Fruit fly (Drosophila melanogaster): ENCODE data around the gene Tusp.

Tusp gene

dm6 chr3R:27582634-27583181 is 25.0 kb upstream of the Tusp start, which contains the start of gene pins:
Gene pins, plus strand, starts transcription at chr3R:27582840.
- no peak for TF ChIP-seq pan (optimal IDR thresholded peaks at IDR 0.05)
- TF ChIP-seq psq (optimal IDR thresholded peaks at IDR 0.05), result no peak
- TF ChIP-seq EcR (GFP tag; optimal IDR thresholded peaks at IDR 0.05), result no peak
- no peak for TF ChIP-seq Dll (optimal IDR thresholded peaks at IDR 0.05)
- no peak for TF ChIP-seq CG8478 (optimal IDR thresholded peaks at IDR 0.05)
- no peak for TF ChIP-seq usp (GFP tag; optimal IDR thresholded peaks at IDR 0.05)

dm6 chr3R:27593174-27593573 is 14.5 kb upstream of the Tusp start:
- TF ChIP-seq EcR (GFP tag; optimal IDR thresholded peaks at IDR 0.05) (no peak), usp (GFP tag; optimal IDR thresholded peaks at IDR 0.05) (no peak), Dll (optimal IDR thresholded peaks at IDR 0.05) (no peak), psq (optimal IDR thresholded peaks at IDR 0.05) (no peak), CG8478 (optimal IDR thresholded peaks at IDR 0.05) (no peak), pan (optimal IDR thresholded peaks at IDR 0.05) (no peak)

- TF ChIP-seq pan (optimal IDR thresholded peaks at IDR 0.05), result no peak
- no peak for TF ChIP-seq Dll (optimal IDR thresholded peaks at IDR 0.05)
- no peak for TF ChIP-seq EcR (GFP tag; optimal IDR thresholded peaks at IDR 0.05)
- TF ChIP-seq usp (GFP tag; optimal IDR thresholded peaks at IDR 0.05), result no peak
- no peak for TF ChIP-seq CG8478 (optimal IDR thresholded peaks at IDR 0.05)
- TF ChIP-seq psq (optimal IDR thresholded peaks at IDR 0.05), result no peak
Measured at dm6 chr3R:27593580-27594187, 14.0 kb upstream of the Tusp start.

dm6 chr3R:27595979-27596378 is 11.7 kb upstream of the Tusp start, which contains the start of gene CG5639:
Gene CG5639, minus strand, starts transcription at chr3R:27596130.
- TF ChIP-seq usp (GFP tag; optimal IDR thresholded peaks at IDR 0.05), result no peak
- TF ChIP-seq EcR (GFP tag; optimal IDR thresholded peaks at IDR 0.05), result no peak
- TF ChIP-seq CG8478 (optimal IDR thresholded peaks at IDR 0.05), result no peak
- TF ChIP-seq psq (optimal IDR thresholded peaks at IDR 0.05), result no peak
- TF ChIP-seq Dll (optimal IDR thresholded peaks at IDR 0.05), result no peak
- TF ChIP-seq pan (optimal IDR thresholded peaks at IDR 0.05), result no peak

- TF ChIP-seq pan (optimal IDR thresholded peaks at IDR 0.05) (no peak), EcR (GFP tag; optimal IDR thresholded peaks at IDR 0.05) (no peak), CG8478 (optimal IDR thresholded peaks at IDR 0.05) (no peak), psq (optimal IDR thresholded peaks at IDR 0.05) (no peak), Dll (optimal IDR thresholded peaks at IDR 0.05) (no peak), usp (GFP tag; optimal IDR thresholded peaks at IDR 0.05) (no peak)
Measured at dm6 chr3R:27597258-27597657, 10.4 kb upstream of the Tusp start.

- TF ChIP-seq CG8478 (optimal IDR thresholded peaks at IDR 0.05), result no peak
Measured at dm6 chr3R:27603671-27604070, 4.0 kb upstream of the Tusp start.

dm6 chr3R:27604636-27605443 is 2.8 kb upstream of the Tusp start:
- TF ChIP-seq pan (optimal IDR thresholded peaks at IDR 0.05), result no peak
- TF ChIP-seq psq (optimal IDR thresholded peaks at IDR 0.05), result no peak
- TF ChIP-seq usp (GFP tag; optimal IDR thresholded peaks at IDR 0.05), result no peak
- TF ChIP-seq EcR (GFP tag; optimal IDR thresholded peaks at IDR 0.05), result no peak
- no peak for TF ChIP-seq CG8478 (optimal IDR thresholded peaks at IDR 0.05)
- TF ChIP-seq Dll (optimal IDR thresholded peaks at IDR 0.05), result no peak

- TF ChIP-seq CG8478 (optimal IDR thresholded peaks at IDR 0.05), result no peak
- TF ChIP-seq pan (optimal IDR thresholded peaks at IDR 0.05), result no peak
- no peak for TF ChIP-seq usp (GFP tag; optimal IDR thresholded peaks at IDR 0.05)
- no peak for TF ChIP-seq Dll (optimal IDR thresholded peaks at IDR 0.05)
- no peak for TF ChIP-seq psq (optimal IDR thresholded peaks at IDR 0.05)
- TF ChIP-seq EcR (GFP tag; optimal IDR thresholded peaks at IDR 0.05), result no peak
Measured at dm6 chr3R:27605534-27606250, 2.0 kb upstream of the Tusp start.

dm6 chr3R:27608000-27608399 is 321 bp downstream of the Tusp start:
- TF ChIP-seq CG8478 (optimal IDR thresholded peaks at IDR 0.05) (no peak), usp (GFP tag; optimal IDR thresholded peaks at IDR 0.05) (no peak), EcR (GFP tag; optimal IDR thresholded peaks at IDR 0.05) (no peak), psq (optimal IDR thresholded peaks at IDR 0.05) (no peak), Dll (optimal IDR thresholded peaks at IDR 0.05) (no peak), pan (optimal IDR thresholded peaks at IDR 0.05) (no peak)

dm6 chr3R:27608536-27608935 is 857 bp downstream of the Tusp start:
- TF ChIP-seq psq (optimal IDR thresholded peaks at IDR 0.05) (no peak), CG8478 (optimal IDR thresholded peaks at IDR 0.05) (no peak), Dll (optimal IDR thresholded peaks at IDR 0.05) (no peak), EcR (GFP tag; optimal IDR thresholded peaks at IDR 0.05) (no peak), usp (GFP tag; optimal IDR thresholded peaks at IDR 0.05) (no peak), pan (optimal IDR thresholded peaks at IDR 0.05) (no peak)

dm6 chr3R:27609118-27610042 is 1.7 kb downstream of the Tusp start:
- TF ChIP-seq usp (GFP tag; optimal IDR thresholded peaks at IDR 0.05), result no peak
- TF ChIP-seq EcR (GFP tag; optimal IDR thresholded peaks at IDR 0.05), result no peak
- no peak for TF ChIP-seq pan (optimal IDR thresholded peaks at IDR 0.05)
- TF ChIP-seq CG8478 (optimal IDR thresholded peaks at IDR 0.05), result no peak
- no peak for TF ChIP-seq psq (optimal IDR thresholded peaks at IDR 0.05)
- TF ChIP-seq Dll (optimal IDR thresholded peaks at IDR 0.05), result no peak

All from whole organism.